Fruit fly (Drosophila melanogaster) whole organism: Measurements from ENCODE around the gene laf.
A peak's percentile ranks its signal among the peaks of the same experiment; 100 is the strongest.

Source experiments
- CG8478 ChIP-seq: fragments of >200 bp; optimal IDR thresholded peaks from 2 replicates; lab custom pipeline; 2018; ENCODE audit warnings: inconsistent platforms
- EcR ChIP-seq, 2 experiments: fragments of >200 bp; optimal IDR thresholded peaks; 2 replicates each; lab custom pipeline; 2017; ENCODE audit warnings: missing biosample characterization in 2 of 2, missing genetic modification characterization in 2 of 2, missing genetic modification reagents in 2 of 2
- pan ChIP-seq: fragments of >200 bp; optimal IDR thresholded peaks from 2 replicates; lab custom pipeline; 2017
- psq ChIP-seq: fragments of >200 bp; optimal IDR thresholded peaks from 2 replicates; lab custom pipeline; 2017

DNA sequence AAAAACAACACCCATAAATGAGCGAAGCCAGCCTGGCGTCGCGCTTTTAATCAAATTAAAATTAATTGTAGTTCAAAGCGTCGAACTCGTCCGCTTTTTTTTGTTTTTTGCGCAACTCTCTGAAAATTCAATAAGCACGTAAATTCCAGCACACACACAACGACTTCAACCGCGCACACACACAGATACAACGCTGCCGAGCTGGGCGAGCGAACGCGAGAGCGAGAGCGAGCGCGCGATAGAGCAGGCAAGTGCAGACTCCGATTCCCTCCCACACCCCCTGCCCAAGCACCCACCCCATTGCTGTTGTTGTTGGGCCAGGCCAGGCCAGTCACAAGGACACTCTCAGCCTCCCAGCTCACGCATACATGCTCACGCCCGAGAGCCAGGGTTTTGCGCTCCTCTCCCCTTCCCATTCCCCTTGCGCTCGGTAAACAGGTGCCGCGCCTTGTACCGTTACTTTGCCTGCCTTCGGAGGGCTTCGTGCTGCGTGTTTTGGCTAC is 32.6 kb upstream of the laf start:
- no peak for TF ChIP-seq pan (lab: Kevin White, UChicago)
- no peak for TF ChIP-seq psq (lab: Kevin White, UChicago)
- TF ChIP-seq CG8478 (lab: Kevin White, UChicago) = peak; percentile 29
- no peak for TF ChIP-seq EcR (GFP tag; optimal IDR thresholded peaks at IDR 0.05; lab: Kevin White, UChicago)
